Fruit fly (Drosophila melanogaster) whole organism, prepupa: Measurements from ENCODE around the gene Cyp4c3.

Source experiments
- CG10631 ChIP-seq: fragments of 200-800 bp; sonication (Bioruptor generic); optimal IDR thresholded peaks from 2 replicates; lab custom pipeline; 2016; ENCODE audit warnings: missing biosample characterization, missing genetic modification characterization
- CG10669 ChIP-seq: fragments of 200-800 bp; sonication (Bioruptor generic); optimal IDR thresholded peaks from 3 replicates; lab custom pipeline; 2018; ENCODE audit warnings: missing biosample characterization, mild to moderate bottlenecking, missing genetic modification characterization, moderate library complexity
- CG6854 ChIP-seq: fragments of 200-800 bp; sonication (Bioruptor generic); optimal IDR thresholded peaks from 2 replicates; lab custom pipeline; 2017; ENCODE audit warnings: missing biosample characterization, mild to moderate bottlenecking, missing genetic modification characterization
- Sox15 ChIP-seq: fragments of 200-800 bp; sonication (Bioruptor generic); optimal IDR thresholded peaks from 3 replicates; lab custom pipeline; 2016; ENCODE audit warnings: missing biosample characterization, missing genetic modification characterization
- salr ChIP-seq, 2 experiments: fragments of 200-800 bp; sonication (Bioruptor generic); optimal IDR thresholded peaks; 3 replicates each; lab custom pipeline; 2016 to 2018; ENCODE audit warnings: missing biosample characterization in 2 of 2, missing genetic modification characterization in 2 of 2, mild to moderate bottlenecking in 1 of 2
- svp ChIP-seq: fragments of 200-800 bp; sonication (Bioruptor generic); peaks from one replicate; lab custom pipeline; 2016; ENCODE audit warnings: missing biosample characterization, missing genetic modification characterization

- TF ChIP-seq CG10669 (GFP tag; lab: Kevin White, UChicago) (no peak), Sox15 (GFP tag; lab: Kevin White, UChicago) (no peak), CG10631 (no peak), svp (no peak), salr (GFP tag; optimal IDR thresholded peaks at IDR 0.05; lab: Kevin White, UChicago) (no peak), CG6854 (GFP tag; lab: Kevin White, UChicago) (no peak)
Measured at dm6 chr3R:30928634-30929033, 34.8 kb downstream of the Cyp4c3 start.
